Worm (Caenorhabditis elegans) whole organism, early embryonic: ENCODE measurements around the gene fbxc-25.

Experiments
- B0310.2 ChIP-seq: sonication (generic microtip); optimal IDR thresholded peaks from 2 replicates; lab custom pipeline; 2016; ENCODE audit warnings: mild to moderate bottlenecking, missing genetic modification characterization, missing compliant biosample characterization
- flt-1 ChIP-seq: fragments of 200-800 bp; sonication (Bioruptor generic); IDR thresholded peaks from 2 replicates; pipeline ENCODE4 v1.3.6; 2022; ENCODE audit warnings: missing genetic modification characterization, missing compliant biosample characterization
- hnd-1 ChIP-seq: sonication (generic microtip); optimal IDR thresholded peaks from 2 replicates; lab custom pipeline; 2016; ENCODE audit warnings: missing genetic modification characterization, missing compliant biosample characterization

- no peak for TF ChIP-seq flt-1 (GFP tag; lab: Robert Waterston, UW)
- TF ChIP-seq B0310.2 (tag; lab: Kevin White, UChicago): no peak
- TF ChIP-seq hnd-1 (tag; lab: Kevin White, UChicago): no peak
These were observed 16.8 kb downstream of the fbxc-25 start, which contains the start of gene K09F6.6 for ce11 chrII:2279263-2279662.
